Worm (Caenorhabditis elegans): Measurements from ENCODE around the gene ceh-100.
"Not testable (repeated sequence)": the region's sequence is repeated elsewhere in the genome, so short reads cannot be mapped to it uniquely, and the experiment has no call there.

Gene ceh-100

ce11 chrII:12626887-12627286 is 23.4 kb upstream of the ceh-100 start, which contains the start of gene nspe-7:
TSS of gene nspe-7 (plus strand) at chrII:12627187.
- TF ChIP-seq F52B5.7 (tag; optimal IDR thresholded peaks at IDR 0.05) (no peak), die-1 (tag; optimal IDR thresholded peaks at IDR 0.05) (no peak)

- TF ChIP-seq F23B12.7 (tag; optimal IDR thresholded peaks at IDR 0.05; ENCODE audit: insufficient read depth) (no peak), atf-7 (tag; optimal IDR thresholded peaks at IDR 0.05) (no peak), efl-1 (GFP tag; optimal IDR thresholded peaks at IDR 0.05) (no peak), nhr-179 (tag; optimal IDR thresholded peaks at IDR 0.05) (no peak), B0261.1 (tag; optimal IDR thresholded peaks at IDR 0.05) (no peak), nfya-1 (tag; optimal IDR thresholded peaks at IDR 0.05; ENCODE audit: borderline replicate concordance, insufficient read depth) (no peak), lir-1 (GFP tag; conservative IDR thresholded peaks at IDR 0.05) (no peak), F22D6.2 (tag; optimal IDR thresholded peaks at IDR 0.05) (no peak), ceh-40 (GFP tag; IDR thresholded peaks at IDR 0.05) (no peak), snpc-1.3 (tag; optimal IDR thresholded peaks at IDR 0.05; ENCODE audit: insufficient read depth) (no peak), dpff-1 (tag; optimal IDR thresholded peaks at IDR 0.05) (no peak), dpl-1 (GFP tag; optimal IDR thresholded peaks at IDR 0.05) (no peak)
These were observed 22.7 kb upstream of the ceh-100 start for ce11 chrII:12626120-12626624.

ce11 chrII:12625673-12626072 is 22.2 kb upstream of the ceh-100 start:
- TF ChIP-seq ztf-28 (GFP tag; IDR thresholded peaks at IDR 0.05) (no peak), ztf-26 (tag; optimal IDR thresholded peaks at IDR 0.05) (peak; percentile 8), atf-7 (tag; optimal IDR thresholded peaks at IDR 0.05) (no peak), lin-40 (tag; optimal IDR thresholded peaks at IDR 0.05) (peak; percentile 37)

ce11 chrII:12624433-12624832 is 21.0 kb upstream of the ceh-100 start, which contains the start of gene Y38E10A.14:
TSS of gene Y38E10A.14 (minus strand) at chrII:12624533.
- not testable (repeated sequence) for TF ChIP-seq Y53G8AR.9 (GFP tag; conservative IDR thresholded peaks at IDR 0.05); bed-1 (GFP tag; IDR thresholded peaks at IDR 0.05); F22D6.2 (tag; optimal IDR thresholded peaks at IDR 0.05)

ce11 chrII:12622843-12623242 is 19.4 kb upstream of the ceh-100 start:
- TF ChIP-seq lin-40 (tag; optimal IDR thresholded peaks at IDR 0.05) (no peak), aptf-3 (GFP tag; IDR thresholded peaks at IDR 0.05) (no peak), F22D6.2 (tag; optimal IDR thresholded peaks at IDR 0.05) (no peak), unc-62 (GFP tag; optimal IDR thresholded peaks at IDR 0.05) (no peak), pbrm-1 (GFP tag; IDR thresholded peaks at IDR 0.05) (no peak), ztf-3 (GFP tag; optimal IDR thresholded peaks at IDR 0.05) (no peak), attf-3 (GFP tag; conservative IDR thresholded peaks at IDR 0.05) (no peak), ceh-40 (GFP tag; IDR thresholded peaks at IDR 0.05) (no peak), rec-8 (tag; optimal IDR thresholded peaks at IDR 0.05) (no peak), nhr-120 (GFP tag; IDR thresholded peaks at IDR 0.05) (no peak), lin-26 (GFP tag; IDR thresholded peaks at IDR 0.05) (no peak), lin-35 (GFP tag; optimal IDR thresholded peaks at IDR 0.05) (no peak), nhr-90 (tag; optimal IDR thresholded peaks at IDR 0.05) (no peak), Y56A3A.18 (GFP tag; IDR thresholded peaks at IDR 0.05) (no peak), ztf-22 (GFP tag; optimal IDR thresholded peaks at IDR 0.05) (no peak), let-607 (tag; optimal IDR thresholded peaks at IDR 0.05) (no peak), B0019.2 (GFP tag; conservative IDR thresholded peaks at IDR 0.05) (no peak), hsf-1 (GFP tag; IDR thresholded peaks at IDR 0.05) (no peak), nhr-179 (tag; optimal IDR thresholded peaks at IDR 0.05) (no peak)

All from whole organism, young adult.